Fruit fly (Drosophila melanogaster) whole organism, embryonic: ENCODE data around the gene Aasdh.

Experiments used
- Antp ChIP-seq: fragments of 200-800 bp; sonication (Bioruptor generic); optimal IDR thresholded peaks from 3 replicates; lab custom pipeline; 2016; ENCODE audit warnings: missing biosample characterization, missing genetic modification characterization
- Bgb ChIP-seq: fragments of 200-800 bp; sonication (Bioruptor generic); IDR thresholded peaks from 2 replicates; pipeline ENCODE4 v1.3.6; 2022; ENCODE audit warnings: missing biosample characterization, missing genetic modification characterization; ENCODE audit not compliant: partially characterized antibody
- CG10147 ChIP-seq: fragments of 200-800 bp; sonication (Bioruptor generic); optimal IDR thresholded peaks from 2 replicates; lab custom pipeline; 2019; ENCODE audit warnings: missing biosample characterization, mild to moderate bottlenecking, missing genetic modification characterization, moderate library complexity
- CG10366 ChIP-seq: fragments of 200-800 bp; sonication (Bioruptor generic); IDR thresholded peaks from 2 replicates; pipeline ENCODE4 v1.3.6; 2022; ENCODE audit warnings: missing biosample characterization, missing genetic modification characterization
- CG10462 ChIP-seq: fragments of 200-800 bp; sonication (Bioruptor generic); optimal IDR thresholded peaks from 2 replicates; lab custom pipeline; 2016; ENCODE audit warnings: missing biosample characterization, missing genetic modification characterization
- CG10959 ChIP-seq: fragments of 200-800 bp; sonication (Bioruptor generic); IDR thresholded peaks from 2 replicates; pipeline ENCODE4 v1.3.6; 2022; ENCODE audit warnings: missing biosample characterization, missing genetic modification characterization
- CG11398 ChIP-seq: fragments of 200-800 bp; sonication (Bioruptor generic); optimal IDR thresholded peaks from 2 replicates; lab custom pipeline; 2016; ENCODE audit warnings: missing biosample characterization, missing genetic modification characterization
- CG11696 ChIP-seq: fragments of 200-800 bp; sonication (Bioruptor generic); IDR thresholded peaks from 2 replicates; pipeline ENCODE4 v1.3.6; 2022; ENCODE audit warnings: missing biosample characterization, missing genetic modification characterization
- CG14710 ChIP-seq: fragments of 200-800 bp; sonication (Bioruptor generic); optimal IDR thresholded peaks from 3 replicates; lab custom pipeline; 2019; ENCODE audit warnings: missing biosample characterization, mild to moderate bottlenecking, missing genetic modification characterization, moderate library complexity
- CG15269 ChIP-seq: fragments of 200-800 bp; sonication (Bioruptor generic); optimal IDR thresholded peaks from 2 replicates; lab custom pipeline; 2018; ENCODE audit warnings: missing biosample characterization, mild to moderate bottlenecking, missing genetic modification characterization, moderate library complexity
- CG15514 ChIP-seq: fragments of 200-800 bp; sonication (Bioruptor generic); optimal IDR thresholded peaks from 3 replicates; lab custom pipeline; 2017; ENCODE audit warnings: missing biosample characterization, missing genetic modification characterization, mild to moderate bottlenecking, moderate library complexity, missing genetic modification reagents
- CG15696 ChIP-seq: fragments of 200-800 bp; sonication (Bioruptor generic); optimal IDR thresholded peaks from 2 replicates; lab custom pipeline; 2019; ENCODE audit warnings: missing biosample characterization, mild to moderate bottlenecking, missing genetic modification characterization, moderate library complexity
- CG16863 ChIP-seq: fragments of 200-800 bp; sonication (Bioruptor generic); optimal IDR thresholded peaks from 3 replicates; lab custom pipeline; 2016; ENCODE audit warnings: missing biosample characterization, missing genetic modification characterization
- CG17385 ChIP-seq: fragments of 200-800 bp; sonication (Bioruptor generic); optimal IDR thresholded peaks from 3 replicates; lab custom pipeline; 2018; ENCODE audit warnings: missing biosample characterization, mild to moderate bottlenecking, missing genetic modification characterization
- CG2116 ChIP-seq: fragments of 200-800 bp; sonication (Bioruptor generic); optimal IDR thresholded peaks from 3 replicates; lab custom pipeline; 2018; ENCODE audit warnings: missing biosample characterization, mild to moderate bottlenecking, missing genetic modification characterization
- CG2712 ChIP-seq: fragments of 200-800 bp; optimal IDR thresholded peaks from 3 replicates; lab custom pipeline; 2019; ENCODE audit warnings: missing biosample characterization, mild to moderate bottlenecking, missing genetic modification characterization, moderate library complexity
- CG30403 ChIP-seq: fragments of 200-800 bp; sonication (Bioruptor generic); optimal IDR thresholded peaks from 3 replicates; lab custom pipeline; 2016; ENCODE audit warnings: missing biosample characterization, missing genetic modification characterization
- CG32532 ChIP-seq: fragments of 200-800 bp; sonication (Bioruptor generic); IDR thresholded peaks from 2 replicates; pipeline ENCODE4 v1.3.6; 2022; ENCODE audit warnings: missing biosample characterization, missing genetic modification characterization
- CG3281 ChIP-seq: fragments of 200-800 bp; sonication (Bioruptor generic); optimal IDR thresholded peaks from 3 replicates; lab custom pipeline; 2017; ENCODE audit warnings: missing biosample characterization, mild to moderate bottlenecking, missing genetic modification characterization
- CG33213 ChIP-seq: fragments of 200-800 bp; sonication (Bioruptor generic); optimal IDR thresholded peaks from 3 replicates; lab custom pipeline; 2016; ENCODE audit warnings: missing biosample characterization, missing genetic modification characterization
- CG3838 ChIP-seq: fragments of 200-800 bp; sonication (Bioruptor generic); optimal IDR thresholded peaks from 3 replicates; lab custom pipeline; 2016; ENCODE audit warnings: missing biosample characterization, missing genetic modification characterization
- CG4730 ChIP-seq: fragments of 200-800 bp; sonication (Bioruptor generic); IDR thresholded peaks from 2 replicates; pipeline ENCODE4 v1.3.6; 2022; ENCODE audit warnings: missing biosample characterization, missing genetic modification characterization
- CG7786 ChIP-seq: fragments of 200-800 bp; sonication (Bioruptor generic); optimal IDR thresholded peaks from 2 replicates; lab custom pipeline; 2016; ENCODE audit warnings: missing biosample characterization, missing genetic modification characterization
- Dbx ChIP-seq: fragments of 200-800 bp; sonication (Bioruptor generic); IDR thresholded peaks from 3 replicates; pipeline ENCODE4 v1.3.6; 2022; ENCODE audit warnings: missing biosample characterization, missing genetic modification characterization
- E2f1 ChIP-seq: fragments of 200-800 bp; sonication (Bioruptor generic); IDR thresholded peaks from 2 replicates; pipeline ENCODE4 v1.3.6; 2022; ENCODE audit warnings: missing biosample characterization, missing genetic modification characterization
- Hsf ChIP-seq: fragments of 200-800 bp; sonication (Bioruptor generic); optimal IDR thresholded peaks from 3 replicates; lab custom pipeline; 2016; ENCODE audit warnings: missing biosample characterization, missing genetic modification characterization
- Mes4 ChIP-seq: fragments of 200-800 bp; sonication (Bioruptor generic); optimal IDR thresholded peaks from 2 replicates; lab custom pipeline; 2016; ENCODE audit warnings: missing biosample characterization, missing genetic modification characterization
- Myb ChIP-seq: fragments of 200-800 bp; sonication (Bioruptor generic); optimal IDR thresholded peaks from 2 replicates; lab custom pipeline; 2016; ENCODE audit warnings: missing biosample characterization, missing genetic modification characterization
- NC2β ChIP-seq: fragments of 200-800 bp; sonication (Bioruptor generic); optimal IDR thresholded peaks from 2 replicates; lab custom pipeline; 2016; ENCODE audit warnings: missing biosample characterization, missing genetic modification characterization
- NfI ChIP-seq: fragments of 200-800 bp; sonication (Bioruptor generic); optimal IDR thresholded peaks from 3 replicates; lab custom pipeline; 2018; ENCODE audit warnings: missing biosample characterization, mild to moderate bottlenecking, missing genetic modification characterization, moderate library complexity
- Pdp1 ChIP-seq, 2 experiments: fragments of 200-800 bp; sonication (Bioruptor generic); optimal IDR thresholded peaks; 3 replicates each; lab custom pipeline; 2016; ENCODE audit warnings: missing biosample characterization in 2 of 2, missing genetic modification characterization in 2 of 2, mild to moderate bottlenecking in 1 of 2, moderate library complexity in 1 of 2
- Sry-β ChIP-seq: fragments of 200-800 bp; sonication (Bioruptor generic); optimal IDR thresholded peaks from 2 replicates; lab custom pipeline; 2018; ENCODE audit warnings: missing biosample characterization, mild to moderate bottlenecking, missing genetic modification characterization, moderate library complexity
- bsh ChIP-seq, 2 experiments: fragments of 200-800 bp; sonication (Bioruptor generic); optimal IDR thresholded peaks; 2 replicates each; lab custom pipeline; 2017 to 2018; ENCODE audit warnings: mild to moderate bottlenecking in 2 of 2, missing biosample characterization in 2 of 2, missing genetic modification characterization in 2 of 2, moderate library complexity in 1 of 2
- cas ChIP-seq: fragments of 200-800 bp; sonication (Bioruptor generic); IDR thresholded peaks from 2 replicates; pipeline ENCODE4 v1.3.6; 2022; ENCODE audit warnings: missing biosample characterization, missing genetic modification characterization
- ci ChIP-seq: fragments of 200-800 bp; sonication (Bioruptor generic); IDR thresholded peaks from 3 replicates; pipeline ENCODE4 v1.3.6; 2022; ENCODE audit warnings: missing biosample characterization, missing genetic modification characterization
- crp ChIP-seq, 2 experiments: fragments of 200-800 bp; sonication (Bioruptor generic); optimal IDR thresholded peaks; 2 replicates in 1 of 2; 3 replicates in 1 of 2; lab custom pipeline; 2017; ENCODE audit warnings: missing biosample characterization in 2 of 2, missing genetic modification characterization in 2 of 2, mild to moderate bottlenecking in 1 of 2, moderate library complexity in 1 of 2
- eve ChIP-seq, 2 experiments: fragments of >200 bp; optimal IDR thresholded peaks; 2 replicates each; lab custom pipeline; 2017; ENCODE audit warnings: missing biosample characterization in 2 of 2, missing genetic modification characterization in 2 of 2
- fru ChIP-seq: fragments of >200 bp; optimal IDR thresholded peaks from 2 replicates; lab custom pipeline; 2017
- gcm2 ChIP-seq: fragments of 200-800 bp; sonication (Bioruptor generic); optimal IDR thresholded peaks from 2 replicates; lab custom pipeline; 2016; ENCODE audit warnings: missing biosample characterization, missing genetic modification characterization
- gro ChIP-seq: fragments of 200-800 bp; sonication (Bioruptor generic); optimal IDR thresholded peaks from 2 replicates; lab custom pipeline; 2016; ENCODE audit warnings: missing biosample characterization, missing genetic modification characterization
- gt ChIP-seq: fragments of 200-800 bp; sonication (Bioruptor generic); IDR thresholded peaks from 2 replicates; pipeline ENCODE4 v1.3.6; 2022; ENCODE audit warnings: missing biosample characterization, missing genetic modification characterization
- lilli ChIP-seq: fragments of 200-800 bp; sonication (Bioruptor generic); optimal IDR thresholded peaks from 3 replicates; lab custom pipeline; 2016; ENCODE audit warnings: missing biosample characterization, missing genetic modification characterization
- lmd ChIP-seq: fragments of 200-800 bp; sonication (Bioruptor generic); IDR thresholded peaks from 2 replicates; pipeline ENCODE4 v1.3.6; 2022; ENCODE audit warnings: missing biosample characterization, missing genetic modification characterization
- lov ChIP-seq, 2 experiments: fragments of 200-800 bp in 1 of 2; fragments of >200 bp in 1 of 2; sonication (Bioruptor generic) in 1 of 2; IDR thresholded peaks in 1 of 2; optimal IDR thresholded peaks in 1 of 2; 2 replicates in 1 of 2; 3 replicates in 1 of 2; pipeline versions ENCODE4 v1.3.6 to Lab custom; 2017 to 2022; ENCODE audit warnings: missing biosample characterization in 1 of 2, missing genetic modification characterization in 1 of 2
- pita ChIP-seq: fragments of 200-800 bp; sonication (Bioruptor generic); optimal IDR thresholded peaks from 2 replicates; lab custom pipeline; 2017; ENCODE audit warnings: missing biosample characterization, mild to moderate bottlenecking, missing genetic modification characterization
- pnt ChIP-seq: fragments of 200-800 bp; sonication (Bioruptor generic); optimal IDR thresholded peaks from 3 replicates; lab custom pipeline; 2016; ENCODE audit warnings: missing biosample characterization, missing genetic modification characterization
- rib ChIP-seq: fragments of 200-800 bp; sonication (Bioruptor generic); IDR thresholded peaks from 2 replicates; pipeline ENCODE4 v1.3.6; 2022; ENCODE audit warnings: missing biosample characterization, missing genetic modification characterization
- toy ChIP-seq: fragments of 200-800 bp; sonication (Bioruptor generic); IDR thresholded peaks from 2 replicates; pipeline ENCODE4 v1.3.6; 2022; ENCODE audit warnings: missing biosample characterization, missing genetic modification characterization
- unpg ChIP-seq: fragments of 200-800 bp; sonication (Bioruptor generic); optimal IDR thresholded peaks from 3 replicates; lab custom pipeline; 2018; ENCODE audit warnings: missing biosample characterization, mild to moderate bottlenecking, missing genetic modification characterization, moderate library complexity
- usp ChIP-seq: fragments of >200 bp; optimal IDR thresholded peaks from 2 replicates; lab custom pipeline; 2017; ENCODE audit warnings: missing biosample characterization, missing genetic modification characterization

Gene Aasdh

dm6 chr2L:8464107-8464582 is 14.8 kb upstream of the Aasdh start, which contains the start of gene prg (continued):
- TF ChIP-seq lov (optimal IDR thresholded peaks at IDR 0.05; lab: Kevin White, UChicago): no peak
- no peak for TF ChIP-seq lov (GFP tag; IDR thresholded peaks at IDR 0.05; lab: Robert Waterston, UW)
- TF ChIP-seq pita (GFP tag; lab: Kevin White, UChicago): no peak
- peak; percentile 79 for TF ChIP-seq Hsf
- peak; percentile 74 for TF ChIP-seq CG30403 (GFP tag; lab: Kevin White, UChicago)
- TF ChIP-seq CG4730 (GFP tag; lab: Robert Waterston, UW): no peak
- TF ChIP-seq NfI (GFP tag; lab: Kevin White, UChicago): peak; percentile 74
- peak; percentile 71 for TF ChIP-seq CG2712 (tag; lab: Kevin White, UChicago)
- peak; percentile 38 for TF ChIP-seq CG7786 (GFP tag; lab: Kevin White, UChicago)
- TF ChIP-seq CG15269 (tag; lab: Kevin White, UChicago): peak; percentile 68
- TF ChIP-seq Myb (GFP tag; lab: Kevin White, UChicago): peak; percentile 55
- TF ChIP-seq CG3838 (GFP tag; lab: Kevin White, UChicago): peak; percentile 47
- TF ChIP-seq ci (GFP tag; lab: Robert Waterston, UW): peak; percentile 64; the same call in 2 of the 3 replicates
- no peak for TF ChIP-seq gt
- no peak for TF ChIP-seq eve (GFP tag; optimal IDR thresholded peaks at IDR 0.05; lab: Kevin White, UChicago)
- peak; percentile 46 for TF ChIP-seq CG33213 (GFP tag; lab: Kevin White, UChicago)
- peak; percentile 7 for TF ChIP-seq Mes4
- peak; percentile 13 for TF ChIP-seq pnt (GFP tag; lab: Kevin White, UChicago)
- no peak for TF ChIP-seq CG10959 (GFP tag; lab: Robert Waterston, UW)
- peak; percentile 67 for TF ChIP-seq CG16863 (GFP tag; lab: Kevin White, UChicago)
- peak; percentile 47 for TF ChIP-seq CG10366 (GFP tag; lab: Robert Waterston, UW)
- peak; percentile 43 for TF ChIP-seq CG15696
- peak; percentile 73 for TF ChIP-seq gro
- peak; percentile 34 for TF ChIP-seq CG10462 (GFP tag; lab: Kevin White, UChicago)
- peak; percentile 61 to 66 for TF ChIP-seq Pdp1 (GFP tag; optimal IDR thresholded peaks at IDR 0.05; lab: Kevin White, UChicago)
- peak; percentile 39; the same call in 1 of the 2 replicates for TF ChIP-seq CG11696
- TF ChIP-seq CG10147 (GFP tag; lab: Kevin White, UChicago): peak; percentile 81
- peak; percentile 81 for TF ChIP-seq Dbx
- peak; percentile 77 for TF ChIP-seq unpg
- TF ChIP-seq Sry-β: no peak
- peak; percentile 98 for TF ChIP-seq Bgb (GFP tag; lab: Robert Waterston, UW)
- peak; percentile 56 for TF ChIP-seq Antp (GFP tag; lab: Kevin White, UChicago)
- peak; percentile 35; the same call in 1 of the 2 replicates for TF ChIP-seq E2f1 (GFP tag; lab: Robert Waterston, UW)
- no peak for TF ChIP-seq cas (GFP tag; lab: Robert Waterston, UW)
- peak; percentile 74 for TF ChIP-seq lilli (GFP tag; lab: Kevin White, UChicago)
- TF ChIP-seq toy (GFP tag; lab: Robert Waterston, UW): no peak
- peak; percentile 53; the same call in 1 of the 2 replicates for TF ChIP-seq CG32532 (GFP tag; lab: Robert Waterston, UW)
- TF ChIP-seq gcm2: peak; percentile 44
- no peak for TF ChIP-seq usp (GFP tag; lab: Kevin White, UChicago)
- peak; percentile 75 for TF ChIP-seq CG2116 (GFP tag; lab: Kevin White, UChicago)
- peak; percentile 7 to 58 for TF ChIP-seq bsh (GFP tag; optimal IDR thresholded peaks at IDR 0.05; lab: Kevin White, UChicago)
- TF ChIP-seq crp (GFP tag; optimal IDR thresholded peaks at IDR 0.05; lab: Kevin White, UChicago): peak in 1 of 2 experiments; percentile 38
- TF ChIP-seq CG17385 (GFP tag; lab: Kevin White, UChicago): peak; percentile 66
- peak; percentile 3 for TF ChIP-seq CG11398 (GFP tag; lab: Kevin White, UChicago)
- peak; percentile 73 for TF ChIP-seq CG3281 (GFP tag; lab: Kevin White, UChicago)
- no peak for TF ChIP-seq fru (lab: Kevin White, UChicago)
- peak; percentile 26; the same call in 1 of the 2 replicates for TF ChIP-seq lmd (GFP tag; lab: Robert Waterston, UW)
- peak; percentile 2 for TF ChIP-seq NC2β
- peak; percentile 69 for TF ChIP-seq CG14710 (tag; lab: Kevin White, UChicago)
- TF ChIP-seq rib (GFP tag; lab: Robert Waterston, UW): peak; percentile 56; the same call in 1 of the 2 replicates
- peak; percentile 47 for TF ChIP-seq CG15514 (GFP tag; lab: Kevin White, UChicago)
